Fruit fly (Drosophila melanogaster) whole organism, embryonic: ENCODE measurements around the gene LysS.
A peak's percentile ranks its signal among the peaks of the same experiment; 100 is the strongest.

Experiments used
- Adf1 ChIP-seq: fragments of 200-800 bp; sonication (Bioruptor generic); IDR thresholded peaks from 2 replicates; pipeline ENCODE4 v1.3.6; 2022; ENCODE audit warnings: missing biosample characterization, missing genetic modification characterization
- Aef1 ChIP-seq: fragments of 200-800 bp; sonication (Bioruptor generic); IDR thresholded peaks from 3 replicates; pipeline ENCODE4 v1.3.6; 2022; ENCODE audit warnings: missing biosample characterization, missing genetic modification characterization
- CG11247 ChIP-seq: fragments of 200-800 bp; sonication (Bioruptor generic); IDR thresholded peaks from 2 replicates; pipeline ENCODE4 v1.3.6; 2022; ENCODE audit warnings: missing biosample characterization, missing genetic modification characterization
- CG11456 ChIP-seq: fragments of 200-800 bp; sonication (Bioruptor generic); IDR thresholded peaks from 3 replicates; pipeline ENCODE4 v1.3.6; 2022; ENCODE audit warnings: missing biosample characterization, missing genetic modification characterization
- CG11504 ChIP-seq: fragments of 200-800 bp; sonication (Bioruptor generic); optimal IDR thresholded peaks from 3 replicates; lab custom pipeline; 2019; ENCODE audit warnings: missing biosample characterization, mild to moderate bottlenecking, missing genetic modification characterization, moderate library complexity
- CG13287 ChIP-seq: fragments of 200-800 bp; sonication (Bioruptor generic); IDR thresholded peaks from 2 replicates; pipeline ENCODE4 v1.3.6; 2022; ENCODE audit warnings: missing biosample characterization, missing genetic modification characterization; ENCODE audit not compliant: partially characterized antibody
- CG13296 ChIP-seq: fragments of 200-800 bp; sonication (Bioruptor generic); optimal IDR thresholded peaks from 3 replicates; lab custom pipeline; 2018; ENCODE audit warnings: missing biosample characterization, mild to moderate bottlenecking, missing genetic modification characterization
- CG14014 ChIP-seq: fragments of 200-800 bp; sonication (Bioruptor generic); IDR thresholded peaks from 2 replicates; pipeline ENCODE4 v1.3.6; 2022; ENCODE audit warnings: missing biosample characterization, missing genetic modification characterization
- CG15696 ChIP-seq: fragments of 200-800 bp; sonication (Bioruptor generic); optimal IDR thresholded peaks from 2 replicates; lab custom pipeline; 2019; ENCODE audit warnings: missing biosample characterization, mild to moderate bottlenecking, missing genetic modification characterization, moderate library complexity
- CG17385 ChIP-seq: fragments of 200-800 bp; sonication (Bioruptor generic); optimal IDR thresholded peaks from 3 replicates; lab custom pipeline; 2018; ENCODE audit warnings: missing biosample characterization, mild to moderate bottlenecking, missing genetic modification characterization
- CG17568 ChIP-seq: fragments of 200-800 bp; sonication (Bioruptor generic); optimal IDR thresholded peaks from 2 replicates; lab custom pipeline; 2018; ENCODE audit warnings: missing biosample characterization, mild to moderate bottlenecking, missing genetic modification characterization, moderate library complexity
- CG17612 ChIP-seq: fragments of 200-800 bp; sonication (Bioruptor generic); IDR thresholded peaks from 2 replicates; pipeline ENCODE4 v1.3.6; 2022; ENCODE audit warnings: missing biosample characterization, missing genetic modification characterization
- CG17912 ChIP-seq: fragments of 200-800 bp; sonication (Bioruptor generic); optimal IDR thresholded peaks from 2 replicates; lab custom pipeline; 2018; ENCODE audit warnings: missing biosample characterization, mild to moderate bottlenecking, missing genetic modification characterization
- CG18599 ChIP-seq: fragments of 200-800 bp; sonication (Bioruptor generic); optimal IDR thresholded peaks from 3 replicates; lab custom pipeline; 2017; ENCODE audit warnings: missing biosample characterization, missing genetic modification characterization, mild to moderate bottlenecking, moderate library complexity, missing genetic modification reagents
- CG32532 ChIP-seq: fragments of 200-800 bp; sonication (Bioruptor generic); IDR thresholded peaks from 2 replicates; pipeline ENCODE4 v1.3.6; 2022; ENCODE audit warnings: missing biosample characterization, missing genetic modification characterization
- CG4617 ChIP-seq: fragments of 200-800 bp; sonication (Bioruptor generic); optimal IDR thresholded peaks from 3 replicates; lab custom pipeline; 2016; ENCODE audit warnings: missing biosample characterization, missing genetic modification characterization, borderline replicate concordance
- CG5180 ChIP-seq: fragments of 200-800 bp; sonication (Bioruptor generic); optimal IDR thresholded peaks from 3 replicates; lab custom pipeline; 2017; ENCODE audit warnings: missing biosample characterization, missing genetic modification characterization, mild to moderate bottlenecking, moderate library complexity, missing genetic modification reagents
- CG6791 ChIP-seq: fragments of 200-800 bp; sonication (Bioruptor generic); IDR thresholded peaks from 3 replicates; pipeline ENCODE4 v1.3.6; 2022; ENCODE audit warnings: missing biosample characterization, missing genetic modification characterization; ENCODE audit not compliant: partially characterized antibody
- CG7556 ChIP-seq: fragments of 200-800 bp; sonication (Bioruptor generic); optimal IDR thresholded peaks from 2 replicates; lab custom pipeline; 2017; ENCODE audit warnings: missing biosample characterization, mild to moderate bottlenecking, missing genetic modification characterization
- CG7839 ChIP-seq: fragments of 200-800 bp; sonication (Bioruptor generic); optimal IDR thresholded peaks from 3 replicates; lab custom pipeline; 2018; ENCODE audit warnings: missing biosample characterization, mild to moderate bottlenecking, missing genetic modification characterization, moderate library complexity
- CG9215 ChIP-seq: fragments of 200-800 bp; sonication (Bioruptor generic); IDR thresholded peaks from 2 replicates; pipeline ENCODE4 v1.3.6; 2022; ENCODE audit warnings: missing biosample characterization, missing genetic modification characterization
- CG9932 ChIP-seq: fragments of 200-800 bp; sonication (Bioruptor generic); IDR thresholded peaks from 2 replicates; pipeline ENCODE4 v1.3.6; 2022; ENCODE audit warnings: missing biosample characterization, missing genetic modification characterization
- Camta ChIP-seq: fragments of 200-800 bp; sonication (Bioruptor generic); optimal IDR thresholded peaks from 2 replicates; lab custom pipeline; 2016; ENCODE audit warnings: missing biosample characterization, missing genetic modification characterization
- Dbx ChIP-seq: fragments of 200-800 bp; sonication (Bioruptor generic); IDR thresholded peaks from 3 replicates; pipeline ENCODE4 v1.3.6; 2022; ENCODE audit warnings: missing biosample characterization, missing genetic modification characterization
- Ets65A ChIP-seq: fragments of 200-800 bp; sonication (Bioruptor generic); peaks from one replicate; lab custom pipeline; 2016; ENCODE audit warnings: missing biosample characterization, missing genetic modification characterization
- Fer3 ChIP-seq: fragments of 200-800 bp; sonication (Bioruptor generic); optimal IDR thresholded peaks from 2 replicates; lab custom pipeline; 2018; ENCODE audit warnings: missing biosample characterization, mild to moderate bottlenecking, missing genetic modification characterization, moderate library complexity
- Gug ChIP-seq: fragments of 200-800 bp; sonication (Bioruptor generic); IDR thresholded peaks from 4 replicates; pipeline ENCODE4 v1.3.6; 2022; ENCODE audit warnings: missing biosample characterization, missing genetic modification characterization
- H2.0 ChIP-seq: fragments of 200-800 bp; sonication (Bioruptor generic); IDR thresholded peaks from 2 replicates; pipeline ENCODE4 v1.3.6; 2022; ENCODE audit warnings: missing biosample characterization, missing genetic modification characterization
- Hmr ChIP-seq: fragments of 200-800 bp; sonication (Bioruptor generic); optimal IDR thresholded peaks from 3 replicates; lab custom pipeline; 2017; ENCODE audit warnings: mild to moderate bottlenecking, missing biosample characterization, missing genetic modification reagents, missing genetic modification characterization
- Jarid2 ChIP-seq: fragments of 200-800 bp; sonication (Bioruptor generic); optimal IDR thresholded peaks from 3 replicates; lab custom pipeline; 2017; ENCODE audit warnings: mild to moderate bottlenecking, missing biosample characterization, missing genetic modification reagents, missing genetic modification characterization
- Meics ChIP-seq: fragments of 200-800 bp; sonication (Bioruptor generic); optimal IDR thresholded peaks from 2 replicates; lab custom pipeline; 2017; ENCODE audit warnings: missing biosample characterization, mild to moderate bottlenecking, missing genetic modification characterization
- Nf-YC ChIP-seq: fragments of 200-800 bp; optimal IDR thresholded peaks from 3 replicates; lab custom pipeline; 2019; ENCODE audit warnings: missing biosample characterization, mild to moderate bottlenecking, missing genetic modification characterization, moderate library complexity
- Oaz ChIP-seq: fragments of 200-800 bp; sonication (Bioruptor generic); IDR thresholded peaks from 2 replicates; pipeline ENCODE4 v1.3.6; 2022; ENCODE audit warnings: missing biosample characterization, missing genetic modification characterization
- Optix ChIP-seq: fragments of 200-800 bp; sonication (Bioruptor generic); IDR thresholded peaks from 3 replicates; pipeline ENCODE4 v1.3.6; 2022; ENCODE audit warnings: missing biosample characterization, missing genetic modification characterization
- Taf1 ChIP-seq: fragments of 200-800 bp; sonication (Bioruptor generic); IDR thresholded peaks from 2 replicates; pipeline ENCODE4 v1.3.6; 2022; ENCODE audit warnings: missing biosample characterization, missing genetic modification characterization
- Tbp ChIP-seq: fragments of >200 bp; optimal IDR thresholded peaks from 2 replicates; lab custom pipeline; 2018; ENCODE audit warnings: missing biosample characterization, missing genetic modification characterization
- Trl ChIP-seq, 3 experiments: fragments of >200 bp in 2 of 3; fragments of 200-800 bp in 1 of 3; sonication (Bioruptor generic) in 1 of 3; optimal IDR thresholded peaks; 2 replicates in 1 of 3; 3 replicates in 2 of 3; lab custom pipeline; 2016 to 2017; ENCODE audit warnings: missing biosample characterization in 1 of 3, missing genetic modification characterization in 1 of 3
- bigmax ChIP-seq: fragments of 200-800 bp; sonication (Bioruptor generic); optimal IDR thresholded peaks from 2 replicates; lab custom pipeline; 2018; ENCODE audit warnings: missing biosample characterization, mild to moderate bottlenecking, missing genetic modification characterization
- cg ChIP-seq: fragments of 200-800 bp; sonication (Bioruptor generic); optimal IDR thresholded peaks from 3 replicates; lab custom pipeline; 2019; ENCODE audit warnings: missing biosample characterization, mild to moderate bottlenecking, missing genetic modification characterization, moderate library complexity
- cwo ChIP-seq: fragments of 200-800 bp; sonication (Bioruptor generic); optimal IDR thresholded peaks from 3 replicates; lab custom pipeline; 2017; ENCODE audit warnings: missing biosample characterization, missing genetic modification characterization, mild to moderate bottlenecking, moderate library complexity, missing genetic modification reagents
- dimm ChIP-seq: fragments of 200-800 bp; sonication (Bioruptor generic); IDR thresholded peaks from 2 replicates; pipeline ENCODE4 v1.3.6; 2022; ENCODE audit warnings: missing biosample characterization, missing genetic modification characterization
- jumu ChIP-seq: fragments of 200-800 bp; sonication (Bioruptor generic); optimal IDR thresholded peaks from 3 replicates; lab custom pipeline; 2016; ENCODE audit warnings: missing biosample characterization, missing genetic modification characterization
- prd ChIP-seq, 3 experiments: fragments of >200 bp in 2 of 3; fragments of 200-800 bp in 1 of 3; sonication (Bioruptor generic) in 1 of 3; optimal IDR thresholded peaks in 2 of 3; IDR thresholded peaks in 1 of 3; 2 replicates in 2 of 3; 3 replicates in 1 of 3; pipeline versions ENCODE4 v1.3.6 to Lab custom; 2017 to 2022; ENCODE audit warnings: missing biosample characterization in 1 of 3, missing genetic modification characterization in 1 of 3
- psq ChIP-seq: fragments of 200-800 bp; sonication (Bioruptor generic); optimal IDR thresholded peaks from 2 replicates; lab custom pipeline; 2017; ENCODE audit warnings: missing biosample characterization, missing genetic modification characterization
- rib ChIP-seq: fragments of 200-800 bp; sonication (Bioruptor generic); IDR thresholded peaks from 2 replicates; pipeline ENCODE4 v1.3.6; 2022; ENCODE audit warnings: missing biosample characterization, missing genetic modification characterization
- row ChIP-seq: fragments of 200-800 bp; sonication (Bioruptor generic); IDR thresholded peaks from 3 replicates; pipeline ENCODE4 v1.3.6; 2022; ENCODE audit warnings: missing biosample characterization, missing genetic modification characterization
- scrt ChIP-seq: fragments of 200-800 bp; sonication (Bioruptor generic); optimal IDR thresholded peaks from 2 replicates; lab custom pipeline; 2018; ENCODE audit warnings: missing biosample characterization, mild to moderate bottlenecking, missing genetic modification characterization, moderate library complexity
- tgo ChIP-seq: fragments of 200-800 bp; sonication (Bioruptor generic); IDR thresholded peaks from 3 replicates; pipeline ENCODE4 v1.3.6; 2022; ENCODE audit warnings: missing biosample characterization, missing genetic modification characterization

LysS gene

DNA sequence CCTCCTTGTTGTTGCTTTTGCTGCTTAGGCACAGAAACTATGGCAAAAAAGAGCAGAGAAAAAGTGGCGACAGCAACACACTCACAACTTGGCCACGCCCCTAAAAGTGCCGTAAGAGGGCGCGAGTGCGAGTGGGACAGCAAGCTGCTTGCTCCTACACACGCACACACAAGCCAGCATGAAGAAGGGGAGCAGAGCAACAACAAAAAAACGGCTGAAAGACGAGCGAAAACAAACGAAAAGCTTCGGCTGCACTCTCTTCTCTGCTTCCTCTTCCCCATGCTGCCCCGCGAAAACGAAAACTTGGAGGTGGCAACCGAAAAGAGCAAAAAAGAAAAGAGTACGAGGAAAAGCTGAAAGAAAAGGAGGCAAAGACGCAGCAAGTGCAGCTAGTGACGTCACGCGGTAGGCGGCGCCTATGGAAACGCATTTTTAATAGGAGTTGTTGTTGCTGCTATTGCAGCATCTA, 49.4 kb upstream of the LysS start (continued):
- TF ChIP-seq Jarid2 (GFP tag; lab: Kevin White, UChicago) (peak; percentile 70), Trl (optimal IDR thresholded peaks at IDR 0.05; lab: Kevin White, UChicago) (peak; percentile 67 to 74), Trl (GFP tag; optimal IDR thresholded peaks at IDR 0.05; lab: Kevin White, UChicago) (peak; percentile 6), jumu (no peak), CG15696 (no peak), CG6791 (0 out of 3 replicates have a peak, but pooled peaks have one; percentile 31), rib (GFP tag; lab: Robert Waterston, UW) (peak; percentile 40; the same call in 1 of the 2 replicates), psq (GFP tag; lab: Kevin White, UChicago) (peak; percentile 20), Nf-YC (tag; lab: Kevin White, UChicago) (peak; percentile 97), cg (GFP tag; lab: Kevin White, UChicago) (peak; percentile 88), CG17385 (GFP tag; lab: Kevin White, UChicago) (peak; percentile 86), Aef1 (GFP tag; lab: Robert Waterston, UW) (peak; percentile 88), CG13287 (GFP tag; lab: Robert Waterston, UW) (peak; percentile 47; the same call in 1 of the 2 replicates)

DNA sequence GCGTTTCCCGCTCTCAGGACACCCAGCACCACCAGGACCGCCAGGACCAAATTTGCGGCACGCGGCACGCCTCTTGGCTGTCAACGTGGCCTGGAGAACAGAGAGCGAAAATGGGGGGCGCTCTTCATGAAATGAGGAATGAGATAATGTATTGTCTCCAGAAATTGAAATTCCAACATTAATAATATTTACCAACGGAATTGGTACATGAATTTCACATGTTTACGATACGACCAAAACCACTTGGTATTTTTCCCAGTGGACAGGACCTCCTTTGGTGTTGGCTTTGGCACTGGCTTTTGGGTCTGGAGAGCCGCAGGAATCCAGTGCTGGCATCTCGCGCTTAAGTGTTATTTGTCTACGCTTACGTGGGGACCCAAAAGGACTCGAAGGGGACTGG, 44.1 kb upstream of the LysS start:
- TF ChIP-seq CG7839 (tag; lab: Kevin White, UChicago) (peak; percentile 21), Fer3 (tag; lab: Kevin White, UChicago) (peak; percentile 7), row (peak; percentile 62), Adf1 (GFP tag; lab: Robert Waterston, UW) (no peak), CG11456 (GFP tag; lab: Robert Waterston, UW) (0 out of 3 replicates have a peak, but pooled peaks have one; percentile 51), CG4617 (GFP tag; lab: Kevin White, UChicago) (no peak), prd (optimal IDR thresholded peaks at IDR 0.05; lab: Kevin White, UChicago) (no peak), prd (GFP tag; IDR thresholded peaks at IDR 0.05; lab: Robert Waterston, UW) (peak; percentile 28; the same call in 1 of the 3 replicates), cwo (GFP tag; lab: Kevin White, UChicago) (peak; percentile 31), Taf1 (peak; percentile 33; the same call in 1 of the 2 replicates), CG17568 (GFP tag; lab: Kevin White, UChicago) (no peak), bigmax (GFP tag; lab: Kevin White, UChicago) (no peak), Ets65A (peak; percentile 87), CG11504 (peak; percentile 27), scrt (GFP tag; lab: Kevin White, UChicago) (peak; percentile 17), dimm (GFP tag; lab: Robert Waterston, UW) (0 out of 2 replicates have a peak, but pooled peaks have one; percentile 18), CG7556 (GFP tag; lab: Kevin White, UChicago) (peak; percentile 24), CG5180 (GFP tag; lab: Kevin White, UChicago) (no peak), tgo (GFP tag; lab: Robert Waterston, UW) (peak; percentile 22; the same call in 1 of the 3 replicates), Camta (GFP tag; lab: Kevin White, UChicago) (peak; percentile 8), Tbp (GFP tag; lab: Kevin White, UChicago) (no peak), Meics (peak; percentile 44), CG14014 (GFP tag; lab: Robert Waterston, UW) (0 out of 2 replicates have a peak, but pooled peaks have one; percentile 44), Optix (GFP tag; lab: Robert Waterston, UW) (no peak), Gug (peak; percentile 34; the same call in 1 of the 4 replicates), Dbx (peak; percentile 60; the same call in 1 of the 3 replicates), Hmr (peak; percentile 29), CG13296 (GFP tag; lab: Kevin White, UChicago) (peak; percentile 19), CG9932 (GFP tag; lab: Robert Waterston, UW) (peak; percentile 43; the same call in 1 of the 2 replicates), Oaz (GFP tag; lab: Robert Waterston, UW) (0 out of 2 replicates have a peak, but pooled peaks have one; percentile 27), H2.0 (peak; percentile 16; the same call in 1 of the 2 replicates), CG18599 (GFP tag; lab: Kevin White, UChicago) (peak; percentile 66), CG17912 (GFP tag; lab: Kevin White, UChicago) (no peak), CG32532 (GFP tag; lab: Robert Waterston, UW) (peak; percentile 48), CG9215 (GFP tag; lab: Robert Waterston, UW) (peak; percentile 37; the same call in 1 of the 2 replicates), CG11247 (GFP tag; lab: Robert Waterston, UW) (peak; percentile 45), CG17612 (GFP tag; lab: Robert Waterston, UW) (no peak)
